Fruit fly (Drosophila melanogaster) whole organism, pupa: Measurements from ENCODE around the gene CG5697.

ENCODE experiments used
- CG10348 ChIP-seq: fragments of 200-800 bp; sonication (Bioruptor generic); IDR thresholded peaks from 2 replicates; pipeline ENCODE4 v1.3.6; 2022; ENCODE audit warnings: missing biosample characterization, missing genetic modification characterization
- CG12605 ChIP-seq: fragments of 200-800 bp; sonication (Bioruptor generic); IDR thresholded peaks from 2 replicates; pipeline ENCODE4 v1.3.6; 2022; ENCODE audit warnings: missing biosample characterization, missing genetic modification characterization
- CG13204 ChIP-seq: fragments of 200-800 bp; sonication (Bioruptor generic); optimal IDR thresholded peaks from 2 replicates; lab custom pipeline; 2018; ENCODE audit warnings: missing biosample characterization, mild to moderate bottlenecking, missing genetic modification characterization, moderate library complexity
- CG14655 ChIP-seq: fragments of 200-800 bp; sonication (Bioruptor generic); optimal IDR thresholded peaks from 3 replicates; lab custom pipeline; 2017; ENCODE audit warnings: mild to moderate bottlenecking, missing biosample characterization, missing genetic modification reagents, missing genetic modification characterization
- CG15710 ChIP-seq: fragments of 200-800 bp; sonication (Bioruptor generic); optimal IDR thresholded peaks from 2 replicates; lab custom pipeline; 2018; ENCODE audit warnings: missing biosample characterization, mild to moderate bottlenecking, missing genetic modification characterization, moderate library complexity
- CG17806 ChIP-seq: fragments of 200-800 bp; sonication (Bioruptor generic); optimal IDR thresholded peaks from 2 replicates; lab custom pipeline; 2018; ENCODE audit warnings: missing biosample characterization, mild to moderate bottlenecking, missing genetic modification characterization, moderate library complexity
- CG32121 ChIP-seq: fragments of 200-800 bp; sonication (Bioruptor generic); IDR thresholded peaks from 2 replicates; pipeline ENCODE4 v1.3.6; 2022; ENCODE audit warnings: missing biosample characterization, missing genetic modification characterization
- CG34367 ChIP-seq: fragments of 200-800 bp; sonication (Bioruptor generic); optimal IDR thresholded peaks from 2 replicates; lab custom pipeline; 2018; ENCODE audit warnings: missing biosample characterization, mild to moderate bottlenecking, missing genetic modification characterization
- CG4496 ChIP-seq: fragments of 200-800 bp; sonication (Bioruptor generic); IDR thresholded peaks from 3 replicates; pipeline ENCODE4 v1.3.6; 2022; ENCODE audit warnings: missing biosample characterization, missing genetic modification characterization
- CG8159 ChIP-seq: fragments of 200-800 bp; sonication (Bioruptor generic); optimal IDR thresholded peaks from 3 replicates; lab custom pipeline; 2018; ENCODE audit warnings: missing biosample characterization, mild to moderate bottlenecking, missing genetic modification characterization, moderate library complexity
- CG8301 ChIP-seq: fragments of 200-800 bp; sonication (Bioruptor generic); optimal IDR thresholded peaks from 2 replicates; lab custom pipeline; 2018; ENCODE audit warnings: missing biosample characterization, mild to moderate bottlenecking, missing genetic modification characterization
- CG9948 ChIP-seq: fragments of 200-800 bp; sonication (Bioruptor generic); optimal IDR thresholded peaks from 2 replicates; lab custom pipeline; 2018; ENCODE audit warnings: missing biosample characterization, mild to moderate bottlenecking, missing genetic modification characterization, moderate library complexity
- D1 ChIP-seq: fragments of 200-800 bp; sonication (Bioruptor generic); optimal IDR thresholded peaks from 2 replicates; lab custom pipeline; 2018; ENCODE audit warnings: missing biosample characterization, mild to moderate bottlenecking, missing genetic modification characterization, moderate library complexity
- EcR ChIP-seq: fragments of 200-800 bp; sonication (Bioruptor generic); optimal IDR thresholded peaks from 3 replicates; lab custom pipeline; 2019; ENCODE audit warnings: missing biosample characterization, missing genetic modification characterization, mild to moderate bottlenecking, moderate library complexity, missing genetic modification reagents
- Ets98B ChIP-seq: fragments of 200-800 bp; sonication (Bioruptor generic); IDR thresholded peaks from 2 replicates; pipeline ENCODE4 v1.3.6; 2022; ENCODE audit warnings: missing biosample characterization, missing genetic modification characterization
- Pif1A ChIP-seq: fragments of 200-800 bp; sonication (Bioruptor generic); optimal IDR thresholded peaks from 3 replicates; lab custom pipeline; 2016; ENCODE audit warnings: missing biosample characterization, missing genetic modification characterization
- Pif1B ChIP-seq: fragments of 200-800 bp; sonication (Bioruptor generic); optimal IDR thresholded peaks from 3 replicates; lab custom pipeline; 2016; ENCODE audit warnings: missing biosample characterization, missing genetic modification characterization
- Snoo ChIP-seq: fragments of 200-800 bp; sonication (Bioruptor generic); optimal IDR thresholded peaks from 3 replicates; lab custom pipeline; 2017; ENCODE audit warnings: missing biosample characterization, mild to moderate bottlenecking, missing genetic modification characterization, inconsistent platforms
- fd96Ca ChIP-seq: fragments of 200-800 bp; sonication (Bioruptor generic); IDR thresholded peaks from 3 replicates; pipeline ENCODE4 v1.3.6; 2022; ENCODE audit warnings: missing biosample characterization, missing genetic modification characterization
- gl ChIP-seq: fragments of 200-800 bp; sonication (Bioruptor generic); optimal IDR thresholded peaks from 2 replicates; lab custom pipeline; 2018; ENCODE audit warnings: missing biosample characterization, mild to moderate bottlenecking, missing genetic modification characterization
- rn ChIP-seq: fragments of 200-800 bp; sonication (Bioruptor generic); IDR thresholded peaks from 2 replicates; pipeline ENCODE4 v1.3.6; 2022; ENCODE audit warnings: missing biosample characterization, missing genetic modification characterization

CG5697 gene

dm6 chr3R:21013780-21014179 is 2.0 kb upstream of the CG5697 start:
- no peak for TF ChIP-seq CG34367 (tag; lab: Kevin White, UChicago)
- TF ChIP-seq CG12605 (GFP tag; lab: Robert Waterston, UW), result no peak
- no peak for TF ChIP-seq CG32121
- TF ChIP-seq CG14655 (GFP tag; lab: Kevin White, UChicago), result no peak
- no peak for TF ChIP-seq EcR
- TF ChIP-seq CG15710 (tag; lab: Kevin White, UChicago), result no peak
- no peak for TF ChIP-seq CG8301 (tag; lab: Kevin White, UChicago)

- peak; percentile 74 for TF ChIP-seq rn (GFP tag; lab: Robert Waterston, UW)
- peak; percentile 89 for TF ChIP-seq CG4496 (GFP tag; lab: Robert Waterston, UW)
- TF ChIP-seq CG8159 (tag; lab: Kevin White, UChicago), result peak; percentile 50
- TF ChIP-seq D1 (tag; lab: Kevin White, UChicago), result peak; percentile 42
- no peak for TF ChIP-seq CG13204 (GFP tag; lab: Kevin White, UChicago)
- TF ChIP-seq Ets98B, result peak; percentile 78; the same call in 1 of the 2 replicates
- no peak for TF ChIP-seq CG15710 (tag; lab: Kevin White, UChicago)
- peak; percentile 41 for TF ChIP-seq CG8301 (tag; lab: Kevin White, UChicago)
- TF ChIP-seq fd96Ca (GFP tag; lab: Robert Waterston, UW), result peak; percentile 84
- no peak for TF ChIP-seq CG17806 (tag; lab: Kevin White, UChicago)
- TF ChIP-seq EcR, result no peak
- peak; percentile 63 for TF ChIP-seq CG14655 (GFP tag; lab: Kevin White, UChicago)
- TF ChIP-seq CG10348, result no peak
- no peak for TF ChIP-seq Snoo (tag; lab: Kevin White, UChicago)
- TF ChIP-seq CG34367 (tag; lab: Kevin White, UChicago), result no peak
- TF ChIP-seq CG32121, result 0 out of 2 replicates have a peak, but pooled peaks have one; percentile 32
- peak; percentile 37 for TF ChIP-seq gl (tag; lab: Kevin White, UChicago)
- no peak for TF ChIP-seq Pif1A
- no peak for TF ChIP-seq CG12605 (GFP tag; lab: Robert Waterston, UW)
- TF ChIP-seq CG9948, result no peak
- peak; percentile 50 for TF ChIP-seq Pif1B (GFP tag; lab: Kevin White, UChicago)
- TF ChIP-seq, all 21 proteins: peak for 11
These were observed 1.8 kb downstream of the CG5697 start, which contains the start of gene Rlip for dm6 chr3R:21017464-21018080. Gene Rlip, plus strand, starts transcription at chr3R:21017684.

- TF ChIP-seq CG13204 (GFP tag; lab: Kevin White, UChicago) (no peak), CG15710 (tag; lab: Kevin White, UChicago) (no peak), CG10348 (no peak), CG12605 (GFP tag; lab: Robert Waterston, UW) (no peak), Pif1B (GFP tag; lab: Kevin White, UChicago) (no peak), Snoo (tag; lab: Kevin White, UChicago) (no peak), CG9948 (no peak), CG14655 (GFP tag; lab: Kevin White, UChicago) (no peak), fd96Ca (GFP tag; lab: Robert Waterston, UW) (no peak), CG8159 (tag; lab: Kevin White, UChicago) (no peak), CG8301 (tag; lab: Kevin White, UChicago) (no peak), rn (GFP tag; lab: Robert Waterston, UW) (no peak), CG32121 (no peak), D1 (tag; lab: Kevin White, UChicago) (no peak), CG17806 (tag; lab: Kevin White, UChicago) (no peak), CG34367 (tag; lab: Kevin White, UChicago) (no peak), Ets98B (no peak), gl (tag; lab: Kevin White, UChicago) (no peak), CG4496 (GFP tag; lab: Robert Waterston, UW) (no peak), EcR (no peak)
These were observed 3.3 kb downstream of the CG5697 start for dm6 chr3R:21019073-21019472.

- TF ChIP-seq CG9948, result no peak
- no peak for TF ChIP-seq Ets98B
- TF ChIP-seq CG10348, result no peak
- TF ChIP-seq Snoo (tag; lab: Kevin White, UChicago), result no peak
- TF ChIP-seq Pif1A, result no peak
- TF ChIP-seq CG15710 (tag; lab: Kevin White, UChicago), result no peak
- TF ChIP-seq Pif1B (GFP tag; lab: Kevin White, UChicago), result no peak
- TF ChIP-seq CG14655 (GFP tag; lab: Kevin White, UChicago), result no peak
- TF ChIP-seq fd96Ca (GFP tag; lab: Robert Waterston, UW), result no peak
- TF ChIP-seq EcR, result no peak
- no peak for TF ChIP-seq CG13204 (GFP tag; lab: Kevin White, UChicago)
- no peak for TF ChIP-seq CG8301 (tag; lab: Kevin White, UChicago)
- no peak for TF ChIP-seq D1 (tag; lab: Kevin White, UChicago)
- no peak for TF ChIP-seq rn (GFP tag; lab: Robert Waterston, UW)
- no peak for TF ChIP-seq CG17806 (tag; lab: Kevin White, UChicago)
- no peak for TF ChIP-seq CG32121
- no peak for TF ChIP-seq CG34367 (tag; lab: Kevin White, UChicago)
These were observed 7.2 kb downstream of the CG5697 start for dm6 chr3R:21022769-21023517.

- TF ChIP-seq CG15710 (tag; lab: Kevin White, UChicago) (peak; percentile 29), Ets98B (peak; percentile 23; the same call in 1 of the 2 replicates), fd96Ca (GFP tag; lab: Robert Waterston, UW) (peak; percentile 62; the same call in 1 of the 3 replicates), CG14655 (GFP tag; lab: Kevin White, UChicago) (peak; percentile 31), CG8159 (tag; lab: Kevin White, UChicago) (peak; percentile 23), EcR (no peak), CG4496 (GFP tag; lab: Robert Waterston, UW) (peak; percentile 73; the same call in 2 of the 3 replicates), CG32121 (peak; percentile 24; the same call in 1 of the 2 replicates), CG8301 (tag; lab: Kevin White, UChicago) (no peak), CG9948 (no peak), Pif1A (peak; percentile 49), CG12605 (GFP tag; lab: Robert Waterston, UW) (peak; percentile 74), Pif1B (GFP tag; lab: Kevin White, UChicago) (peak; percentile 59), gl (tag; lab: Kevin White, UChicago) (no peak)
These were observed 8.3 kb downstream of the CG5697 start, which contains the start of gene peg for dm6 chr3R:21023902-21024541. Gene peg, minus strand, starts transcription at chr3R:21024163.
